Fruit fly (Drosophila melanogaster) S2 (cell line): Measurements from ENCODE around the gene lin-28.

Source experiments
- CG8478 ChIP-seq: fragments of >200 bp; optimal IDR thresholded peaks from 2 replicates; lab custom pipeline; 2018
- CTCF ChIP-seq, 2 experiments: fragments of >200 bp; optimal IDR thresholded peaks; 2 replicates each; lab custom pipeline; 2018

- no peak for TF ChIP-seq CTCF (optimal IDR thresholded peaks at IDR 0.05; lab: Kevin White, UChicago)
- no peak for TF ChIP-seq CG8478 (lab: Kevin White, UChicago)
Measured at dm6 chr3L:5630176-5630583, 24.3 kb upstream of the lin-28 start.
